Worm (Caenorhabditis elegans) whole organism, midembryonic: ENCODE measurements around the gene nhr-21.

Source experiments
- cog-1 ChIP-seq: sonication (generic microtip); optimal IDR thresholded peaks from 2 replicates; lab custom pipeline; 2016; ENCODE audit warnings: missing genetic modification characterization, missing compliant biosample characterization
- ztf-23 ChIP-seq: fragments of 200-800 bp; sonication (Bioruptor generic); IDR thresholded peaks from 2 replicates; pipeline ENCODE4 v1.3.6; 2022; ENCODE audit warnings: missing genetic modification reagents, missing genetic modification characterization, missing compliant biosample characterization

- TF ChIP-seq cog-1 (tag; lab: Kevin White, UChicago): no peak
- TF ChIP-seq ztf-23 (GFP tag; lab: Robert Waterston, UW): no peak
Observed at ce11 chrII:7368761-7369160, 29.7 kb downstream of the nhr-21 start, which contains the start of gene F43E2.6.
